Worm (Caenorhabditis elegans) whole organism, L1 larva: ENCODE results near the gene djr-1.1.

ENCODE experiments used
- C04F5.9 ChIP-seq: sonication (generic microtip); optimal IDR thresholded peaks from 2 replicates; lab custom pipeline; 2016; ENCODE audit warnings: missing genetic modification characterization, missing compliant biosample characterization
- C16A3.4 ChIP-seq: fragments of 150-350 bp; optimal IDR thresholded peaks from 2 replicates; lab custom pipeline; 2014; ENCODE audit warnings: missing biosample characterization, missing genetic modification characterization
- alr-1 ChIP-seq: fragments of 200-800 bp; sonication (Bioruptor generic); optimal IDR thresholded peaks from 2 replicates; lab custom pipeline; 2018; ENCODE audit warnings: borderline replicate concordance, mild to moderate bottlenecking, missing genetic modification characterization, missing compliant biosample characterization
- aly-2 ChIP-seq: fragments of 150-350 bp; optimal IDR thresholded peaks from 2 replicates; lab custom pipeline; 2014; ENCODE audit warnings: missing biosample characterization, missing genetic modification characterization
- blmp-1 ChIP-seq: fragments of 150-350 bp; optimal IDR thresholded peaks from 2 replicates; lab custom pipeline; 2014; ENCODE audit warnings: missing biosample characterization, missing genetic modification characterization
- ceh-63 ChIP-seq: fragments of 200-800 bp; sonication (Bioruptor generic); optimal IDR thresholded peaks from 2 replicates; lab custom pipeline; 2018; ENCODE audit warnings: mild to moderate bottlenecking, missing genetic modification characterization, missing compliant biosample characterization
- ceh-8 ChIP-seq: fragments of 200-800 bp; sonication (Bioruptor generic); optimal IDR thresholded peaks from 2 replicates; lab custom pipeline; 2018; ENCODE audit warnings: mild to moderate bottlenecking, missing genetic modification characterization, moderate library complexity, missing compliant biosample characterization
- ceh-82 ChIP-seq, 3 experiments: fragments of 150-350 bp in 1 of 3; sonication (generic microtip) in 2 of 3; optimal IDR thresholded peaks; 2 replicates each; lab custom pipeline; 2014 to 2017; ENCODE audit warnings: missing biosample characterization in 3 of 3, missing genetic modification characterization in 3 of 3
- ceh-88 ChIP-seq: fragments of 200-800 bp; sonication (Bioruptor generic); IDR thresholded peaks from 2 replicates; pipeline ENCODE4 v1.3.6; 2022; ENCODE audit warnings: missing genetic modification characterization, missing compliant biosample characterization
- ces-1 ChIP-seq: fragments of 150-350 bp; optimal IDR thresholded peaks from 2 replicates; lab custom pipeline; 2014; ENCODE audit warnings: missing biosample characterization, missing genetic modification reagents, missing genetic modification characterization
- dpl-1 ChIP-seq, 3 experiments: fragments of 150-350 bp in 2 of 3; sonication (generic microtip) in 1 of 3; optimal IDR thresholded peaks; 2 replicates each; lab custom pipeline; 2014 to 2017; ENCODE audit warnings: missing biosample characterization in 3 of 3, missing genetic modification characterization in 3 of 3, missing genetic modification reagents in 3 of 3
- efl-1 ChIP-seq, 4 experiments: fragments of 150-350 bp; optimal IDR thresholded peaks in 3 of 4; peaks in 1 of 4; 1 replicate in 1 of 4; 2 replicates in 3 of 4; lab custom pipeline; 2014; ENCODE audit warnings: missing biosample characterization in 2 of 4, missing genetic modification characterization in 2 of 4, missing genetic modification reagents in 2 of 4
- efl-3 ChIP-seq: fragments of 200-800 bp; sonication (Bioruptor generic); optimal IDR thresholded peaks from 2 replicates; lab custom pipeline; 2018; ENCODE audit warnings: mild to moderate bottlenecking, missing genetic modification characterization, missing compliant biosample characterization
- egl-13 ChIP-seq: sonication (generic microtip); optimal IDR thresholded peaks from 2 replicates; lab custom pipeline; 2016; ENCODE audit warnings: missing genotype, missing genetic modification reagents, missing genetic modification characterization, missing compliant biosample characterization
- egl-27 ChIP-seq, 2 experiments: fragments of 150-350 bp in 1 of 2; sonication (generic microtip); optimal IDR thresholded peaks; 3 replicates each; lab custom pipeline; 2017 to 2018; ENCODE audit warnings: missing biosample characterization in 2 of 2, missing genetic modification characterization in 2 of 2, missing genetic modification reagents in 2 of 2
- elt-2 ChIP-seq: sonication (generic microtip); optimal IDR thresholded peaks from 2 replicates; lab custom pipeline; 2016; ENCODE audit warnings: missing genetic modification characterization, mild to moderate bottlenecking, inconsistent platforms, missing compliant biosample characterization, missing genetic modification reagents
- elt-3 ChIP-seq, 6 experiments: fragments of 150-350 bp in 1 of 6; sonication (generic microtip); optimal IDR thresholded peaks; 2 replicates each; lab custom pipeline; 2017 to 2018; ENCODE audit warnings: missing biosample characterization in 6 of 6, missing genetic modification characterization in 6 of 6, inconsistent platforms in 1 of 6
- fkh-8 ChIP-seq: sonication (generic microtip); optimal IDR thresholded peaks from 2 replicates; lab custom pipeline; 2016; ENCODE audit warnings: mild to moderate bottlenecking, missing genetic modification characterization, missing compliant biosample characterization
- grh-1 ChIP-seq: fragments of 200-800 bp; sonication (Bioruptor generic); IDR thresholded peaks from 2 replicates; pipeline ENCODE4 v1.3.6; 2022; ENCODE audit warnings: missing genetic modification reagents, missing genetic modification characterization, missing compliant biosample characterization
- hlh-17 ChIP-seq: fragments of 200-800 bp; sonication (Bioruptor generic); optimal IDR thresholded peaks from 2 replicates; lab custom pipeline; 2018; ENCODE audit warnings: missing genetic modification characterization, mild to moderate bottlenecking, missing compliant biosample characterization, moderate library complexity, borderline replicate concordance
- hlh-4 ChIP-seq: sonication (generic microtip); optimal IDR thresholded peaks from 2 replicates; lab custom pipeline; 2016; ENCODE audit warnings: mild to moderate bottlenecking, missing genetic modification characterization, missing compliant biosample characterization
- hpl-2 ChIP-seq: fragments of 150-350 bp; optimal IDR thresholded peaks from 2 replicates; lab custom pipeline; 2014; ENCODE audit warnings: missing biosample characterization, missing genetic modification reagents, missing genetic modification characterization
- irx-1 ChIP-seq: sonication (generic microtip); optimal IDR thresholded peaks from 2 replicates; lab custom pipeline; 2016; ENCODE audit warnings: missing genetic modification characterization, missing compliant biosample characterization
- isw-1 ChIP-seq: fragments of 200-800 bp; sonication (Bioruptor generic); IDR thresholded peaks from 2 replicates; pipeline ENCODE4 v1.3.6; 2022; ENCODE audit warnings: missing genetic modification characterization, missing compliant biosample characterization
- jun-1 ChIP-seq: fragments of 150-350 bp; optimal IDR thresholded peaks from 2 replicates; lab custom pipeline; 2014; ENCODE audit warnings: missing biosample characterization, missing genetic modification reagents, missing genetic modification characterization
- lin-13 ChIP-seq: fragments of 150-350 bp; optimal IDR thresholded peaks from 2 replicates; lab custom pipeline; 2014; ENCODE audit warnings: missing biosample characterization, missing genetic modification reagents, missing genetic modification characterization
- lin-39 ChIP-seq: fragments of 150-350 bp; optimal IDR thresholded peaks from 2 replicates; lab custom pipeline; 2014; ENCODE audit warnings: missing biosample characterization, missing genetic modification reagents, missing genetic modification characterization
- lir-3 ChIP-seq: sonication (generic microtip); optimal IDR thresholded peaks from 2 replicates; lab custom pipeline; 2016; ENCODE audit warnings: mild to moderate bottlenecking, missing genetic modification characterization, moderate library complexity, missing compliant biosample characterization; ENCODE audit not compliant: poor library complexity
- mab-9 ChIP-seq: fragments of 200-800 bp; sonication (Bioruptor generic); IDR thresholded peaks from 2 replicates; pipeline ENCODE4 v1.3.6; 2022; ENCODE audit warnings: missing genetic modification reagents, missing genetic modification characterization, missing compliant biosample characterization
- mef-2 ChIP-seq: fragments of 150-350 bp; optimal IDR thresholded peaks from 2 replicates; lab custom pipeline; 2014; ENCODE audit warnings: missing biosample characterization, missing genetic modification characterization
- mep-1 ChIP-seq: fragments of 150-350 bp; optimal IDR thresholded peaks from 2 replicates; lab custom pipeline; 2014; ENCODE audit warnings: missing biosample characterization, missing genetic modification characterization
- nhr-11 ChIP-seq: fragments of 150-350 bp; optimal IDR thresholded peaks from 2 replicates; lab custom pipeline; 2014; ENCODE audit warnings: missing biosample characterization, missing genetic modification characterization
- nhr-12 ChIP-seq: sonication (generic microtip); optimal IDR thresholded peaks from 2 replicates; lab custom pipeline; 2017; ENCODE audit warnings: missing biosample characterization, missing genetic modification characterization
- nhr-71 ChIP-seq: sonication (generic microtip); optimal IDR thresholded peaks from 2 replicates; lab custom pipeline; 2016; ENCODE audit warnings: mild to moderate bottlenecking, missing genetic modification characterization, moderate library complexity, missing compliant biosample characterization
- nhr-76 ChIP-seq: sonication (generic microtip); optimal IDR thresholded peaks from 2 replicates; lab custom pipeline; 2017; ENCODE audit warnings: missing biosample characterization, missing genetic modification characterization
- nhr-77 ChIP-seq: fragments of 150-350 bp; optimal IDR thresholded peaks from 2 replicates; lab custom pipeline; 2014; ENCODE audit warnings: missing biosample characterization, missing genetic modification characterization
- nhr-84 ChIP-seq: sonication (generic microtip); optimal IDR thresholded peaks from 2 replicates; lab custom pipeline; 2017; ENCODE audit warnings: missing biosample characterization, missing genetic modification characterization
- rnt-1 ChIP-seq: sonication (generic microtip); optimal IDR thresholded peaks from 2 replicates; lab custom pipeline; 2016; ENCODE audit warnings: mild to moderate bottlenecking, missing genetic modification characterization, moderate library complexity, missing compliant biosample characterization
- snpc-4 ChIP-seq: fragments of 150-350 bp; optimal IDR thresholded peaks from 2 replicates; lab custom pipeline; 2014; ENCODE audit warnings: missing biosample characterization, missing genetic modification characterization
- sox-4 ChIP-seq: sonication (generic microtip); optimal IDR thresholded peaks from 2 replicates; lab custom pipeline; 2016; ENCODE audit warnings: missing genetic modification characterization, missing compliant biosample characterization
- sup-37 ChIP-seq: fragments of 200-800 bp; sonication (Bioruptor generic); optimal IDR thresholded peaks from 2 replicates; lab custom pipeline; 2018; ENCODE audit warnings: mild to moderate bottlenecking, missing genetic modification characterization, missing compliant biosample characterization
- swsn-7 ChIP-seq: sonication (generic microtip); optimal IDR thresholded peaks from 2 replicates; lab custom pipeline; 2016; ENCODE audit warnings: missing genetic modification characterization, missing compliant biosample characterization
- tlp-1 ChIP-seq: fragments of 150-350 bp; optimal IDR thresholded peaks from 2 replicates; lab custom pipeline; 2014; ENCODE audit warnings: missing biosample characterization, missing genetic modification characterization
- unc-130 ChIP-seq: fragments of 150-350 bp; optimal IDR thresholded peaks from 2 replicates; lab custom pipeline; 2017; ENCODE audit warnings: missing biosample characterization, missing genetic modification characterization, inconsistent platforms
- unc-86 ChIP-seq: sonication (generic microtip); optimal IDR thresholded peaks from 2 replicates; lab custom pipeline; 2016; ENCODE audit warnings: missing genetic modification characterization, missing compliant biosample characterization
- unc-98 ChIP-seq: fragments of 200-800 bp; sonication (Bioruptor generic); IDR thresholded peaks from 2 replicates; pipeline ENCODE4 v1.3.6; 2022; ENCODE audit warnings: missing genetic modification characterization, missing compliant biosample characterization
- zip-4 ChIP-seq: fragments of 200-800 bp; sonication (Bioruptor generic); optimal IDR thresholded peaks from 2 replicates; lab custom pipeline; 2018; ENCODE audit warnings: mild to moderate bottlenecking, missing genetic modification characterization, moderate library complexity, missing compliant biosample characterization
- ztf-11 ChIP-seq, 2 experiments: sonication (generic microtip); optimal IDR thresholded peaks; 2 replicates each; lab custom pipeline; 2016 to 2017; ENCODE audit warnings: missing genetic modification characterization in 2 of 2, missing biosample characterization in 1 of 2, missing compliant biosample characterization in 1 of 2
- ztf-4 ChIP-seq: fragments of 150-350 bp; optimal IDR thresholded peaks from 2 replicates; lab custom pipeline; 2014; ENCODE audit warnings: missing biosample characterization, missing genetic modification characterization

djr-1.1 gene

ce11 chrII:285627-286550 lies 4.5 kb upstream of the djr-1.1 start, which contains the start of gene B0432.10:
TSS of gene B0432.10 (minus strand) at chrII:286275.
- TF ChIP-seq dpl-1 (GFP tag; optimal IDR thresholded peaks at IDR 0.05; lab: Kevin White, UChicago) (peak; percentile 97 to 98 (median 97)), zip-4 (GFP tag; lab: Kevin White, UChicago) (peak; percentile 55), ztf-4 (tag; lab: Kevin White, UChicago) (peak; percentile 27), nhr-84 (tag; lab: Kevin White, UChicago) (no peak), nhr-12 (tag; lab: Kevin White, UChicago) (no peak), elt-2 (tag; lab: Kevin White, UChicago) (peak; percentile 52), aly-2 (tag; lab: Kevin White, UChicago) (peak; percentile 23), mef-2 (tag; lab: Kevin White, UChicago) (no peak), hpl-2 (GFP tag; lab: Kevin White, UChicago) (no peak), grh-1 (GFP tag; lab: Robert Waterston, UW) (peak; percentile 77), lir-3 (no peak), nhr-76 (tag; lab: Kevin White, UChicago) (no peak), unc-98 (GFP tag; lab: Robert Waterston, UW) (no peak), mab-9 (peak; percentile 82), sox-4 (tag; lab: Kevin White, UChicago) (peak; percentile 62), efl-1 (optimal IDR thresholded peaks at IDR 0.05; lab: Kevin White, UChicago) (peak; percentile 76 to 97), efl-1 (GFP tag; optimal IDR thresholded peaks at IDR 0.05 in 1 of 2; lab: Kevin White, UChicago) (peak; percentile 97 to 100), hlh-17 (GFP tag; lab: Kevin White, UChicago) (no peak), ceh-88 (GFP tag; lab: Robert Waterston, UW) (0 out of 2 replicates have a peak, but pooled peaks have one; percentile 23), ceh-63 (GFP tag; lab: Kevin White, UChicago) (no peak), ztf-11 (tag; optimal IDR thresholded peaks at IDR 0.05; lab: Kevin White, UChicago) (peak in 1 of 2 experiments; percentile 54), ceh-8 (GFP tag; lab: Kevin White, UChicago) (peak; percentile 61), hlh-4 (tag; lab: Kevin White, UChicago) (no peak), snpc-4 (tag; lab: Kevin White, UChicago) (peak; percentile 84), egl-13 (tag; lab: Kevin White, UChicago) (peak; percentile 81), C04F5.9 (tag; lab: Kevin White, UChicago) (peak; percentile 65), ces-1 (GFP tag; lab: Kevin White, UChicago) (no peak), unc-130 (peak; percentile 95), ceh-82 (tag; optimal IDR thresholded peaks at IDR 0.05; lab: Kevin White, UChicago) (peak; percentile 92 to 93 (median 93)), irx-1 (tag; lab: Kevin White, UChicago) (peak; percentile 87), rnt-1 (tag; lab: Kevin White, UChicago) (peak; percentile 89), elt-3 (tag; optimal IDR thresholded peaks at IDR 0.05; lab: Kevin White, UChicago) (peak in 2 of 6 experiments; percentile 68 to 92), swsn-7 (peak; percentile 89), jun-1 (tag; lab: Kevin White, UChicago) (peak; percentile 82), nhr-11 (peak; percentile 69), isw-1 (GFP tag; lab: Robert Waterston, UW) (peak; percentile 82), blmp-1 (tag; lab: Kevin White, UChicago) (peak; percentile 77), nhr-77 (tag; lab: Kevin White, UChicago) (peak; percentile 38), nhr-71 (tag; lab: Kevin White, UChicago) (peak; percentile 91), C16A3.4 (peak; percentile 85), unc-86 (tag; lab: Kevin White, UChicago) (peak; percentile 78), alr-1 (no peak), tlp-1 (tag; lab: Kevin White, UChicago) (no peak), efl-3 (GFP tag; lab: Kevin White, UChicago) (no peak), fkh-8 (tag; lab: Kevin White, UChicago) (peak; percentile 80), lin-39 (tag; lab: Kevin White, UChicago) (peak; percentile 88), sup-37 (GFP tag; lab: Kevin White, UChicago) (peak; percentile 60), mep-1 (peak; percentile 99), egl-27 (tag; optimal IDR thresholded peaks at IDR 0.05; lab: Kevin White, UChicago) (no peak), lin-13 (GFP tag; lab: Kevin White, UChicago) (peak; percentile 85)
